Fruit fly (Drosophila melanogaster) whole organism, pupa: ENCODE measurements around the gene fng.

Experiments
- CG10348 ChIP-seq: fragments of 200-800 bp; sonication (Bioruptor generic); IDR thresholded peaks from 2 replicates; pipeline ENCODE4 v1.3.6; 2022; ENCODE audit warnings: missing biosample characterization, missing genetic modification characterization
- CG12605 ChIP-seq: fragments of 200-800 bp; sonication (Bioruptor generic); IDR thresholded peaks from 2 replicates; pipeline ENCODE4 v1.3.6; 2022; ENCODE audit warnings: missing biosample characterization, missing genetic modification characterization
- CG13204 ChIP-seq: fragments of 200-800 bp; sonication (Bioruptor generic); optimal IDR thresholded peaks from 2 replicates; lab custom pipeline; 2018; ENCODE audit warnings: missing biosample characterization, mild to moderate bottlenecking, missing genetic modification characterization, moderate library complexity
- CG14655 ChIP-seq: fragments of 200-800 bp; sonication (Bioruptor generic); optimal IDR thresholded peaks from 3 replicates; lab custom pipeline; 2017; ENCODE audit warnings: mild to moderate bottlenecking, missing biosample characterization, missing genetic modification reagents, missing genetic modification characterization
- CG15710 ChIP-seq: fragments of 200-800 bp; sonication (Bioruptor generic); optimal IDR thresholded peaks from 2 replicates; lab custom pipeline; 2018; ENCODE audit warnings: missing biosample characterization, mild to moderate bottlenecking, missing genetic modification characterization, moderate library complexity
- CG17806 ChIP-seq: fragments of 200-800 bp; sonication (Bioruptor generic); optimal IDR thresholded peaks from 2 replicates; lab custom pipeline; 2018; ENCODE audit warnings: missing biosample characterization, mild to moderate bottlenecking, missing genetic modification characterization, moderate library complexity
- CG32121 ChIP-seq: fragments of 200-800 bp; sonication (Bioruptor generic); IDR thresholded peaks from 2 replicates; pipeline ENCODE4 v1.3.6; 2022; ENCODE audit warnings: missing biosample characterization, missing genetic modification characterization
- CG34367 ChIP-seq: fragments of 200-800 bp; sonication (Bioruptor generic); optimal IDR thresholded peaks from 2 replicates; lab custom pipeline; 2018; ENCODE audit warnings: missing biosample characterization, mild to moderate bottlenecking, missing genetic modification characterization
- CG4496 ChIP-seq: fragments of 200-800 bp; sonication (Bioruptor generic); IDR thresholded peaks from 3 replicates; pipeline ENCODE4 v1.3.6; 2022; ENCODE audit warnings: missing biosample characterization, missing genetic modification characterization
- CG8159 ChIP-seq: fragments of 200-800 bp; sonication (Bioruptor generic); optimal IDR thresholded peaks from 3 replicates; lab custom pipeline; 2018; ENCODE audit warnings: missing biosample characterization, mild to moderate bottlenecking, missing genetic modification characterization, moderate library complexity
- CG8301 ChIP-seq: fragments of 200-800 bp; sonication (Bioruptor generic); optimal IDR thresholded peaks from 2 replicates; lab custom pipeline; 2018; ENCODE audit warnings: missing biosample characterization, mild to moderate bottlenecking, missing genetic modification characterization
- CG9948 ChIP-seq: fragments of 200-800 bp; sonication (Bioruptor generic); optimal IDR thresholded peaks from 2 replicates; lab custom pipeline; 2018; ENCODE audit warnings: missing biosample characterization, mild to moderate bottlenecking, missing genetic modification characterization, moderate library complexity
- D1 ChIP-seq: fragments of 200-800 bp; sonication (Bioruptor generic); optimal IDR thresholded peaks from 2 replicates; lab custom pipeline; 2018; ENCODE audit warnings: missing biosample characterization, mild to moderate bottlenecking, missing genetic modification characterization, moderate library complexity
- EcR ChIP-seq: fragments of 200-800 bp; sonication (Bioruptor generic); optimal IDR thresholded peaks from 3 replicates; lab custom pipeline; 2019; ENCODE audit warnings: missing biosample characterization, missing genetic modification characterization, mild to moderate bottlenecking, moderate library complexity, missing genetic modification reagents
- Ets98B ChIP-seq: fragments of 200-800 bp; sonication (Bioruptor generic); IDR thresholded peaks from 2 replicates; pipeline ENCODE4 v1.3.6; 2022; ENCODE audit warnings: missing biosample characterization, missing genetic modification characterization
- Pif1A ChIP-seq: fragments of 200-800 bp; sonication (Bioruptor generic); optimal IDR thresholded peaks from 3 replicates; lab custom pipeline; 2016; ENCODE audit warnings: missing biosample characterization, missing genetic modification characterization
- Pif1B ChIP-seq: fragments of 200-800 bp; sonication (Bioruptor generic); optimal IDR thresholded peaks from 3 replicates; lab custom pipeline; 2016; ENCODE audit warnings: missing biosample characterization, missing genetic modification characterization
- Snoo ChIP-seq: fragments of 200-800 bp; sonication (Bioruptor generic); optimal IDR thresholded peaks from 3 replicates; lab custom pipeline; 2017; ENCODE audit warnings: missing biosample characterization, mild to moderate bottlenecking, missing genetic modification characterization, inconsistent platforms
- fd96Ca ChIP-seq: fragments of 200-800 bp; sonication (Bioruptor generic); IDR thresholded peaks from 3 replicates; pipeline ENCODE4 v1.3.6; 2022; ENCODE audit warnings: missing biosample characterization, missing genetic modification characterization
- gl ChIP-seq: fragments of 200-800 bp; sonication (Bioruptor generic); optimal IDR thresholded peaks from 2 replicates; lab custom pipeline; 2018; ENCODE audit warnings: missing biosample characterization, mild to moderate bottlenecking, missing genetic modification characterization
- rn ChIP-seq: fragments of 200-800 bp; sonication (Bioruptor generic); IDR thresholded peaks from 2 replicates; pipeline ENCODE4 v1.3.6; 2022; ENCODE audit warnings: missing biosample characterization, missing genetic modification characterization

Gene fng

DNA sequence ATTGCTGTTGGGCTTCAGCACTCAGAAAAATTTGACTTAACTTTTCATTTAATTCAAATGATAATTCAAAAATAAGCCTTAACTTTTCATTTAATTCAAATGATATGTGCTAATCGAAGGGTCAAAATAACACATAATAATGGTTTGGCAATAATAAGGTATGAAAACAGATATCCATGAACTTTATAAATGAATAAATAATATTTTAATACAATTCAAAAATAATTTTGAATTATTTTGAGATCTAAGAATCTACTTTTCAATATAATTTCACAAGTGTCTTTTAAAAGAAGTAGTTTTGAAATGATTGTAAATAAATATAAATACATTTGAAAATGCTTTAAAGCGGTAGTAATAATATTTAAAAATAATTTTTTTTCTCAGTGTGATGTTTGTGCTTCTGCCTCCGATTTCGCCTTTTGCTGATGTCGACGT, 37.6 kb upstream of the fng start:
- peak; percentile 83 for TF ChIP-seq CG17806 (tag; lab: Kevin White, UChicago)
- no peak for TF ChIP-seq Pif1B (GFP tag; lab: Kevin White, UChicago)
- no peak for TF ChIP-seq Ets98B
- no peak; the same call in 1 of the 2 replicates for TF ChIP-seq rn (GFP tag; lab: Robert Waterston, UW)
- peak; percentile 59 for TF ChIP-seq Snoo
- peak; percentile 91 for TF ChIP-seq CG8159 (tag; lab: Kevin White, UChicago)
- no peak for TF ChIP-seq CG13204 (GFP tag; lab: Kevin White, UChicago)
- peak; percentile 90 for TF ChIP-seq CG9948
- TF ChIP-seq CG8301, result peak; percentile 81
- TF ChIP-seq D1 (tag; lab: Kevin White, UChicago), result peak; percentile 87
- peak; percentile 88 for TF ChIP-seq CG14655 (GFP tag; lab: Kevin White, UChicago)
- TF ChIP-seq gl (tag; lab: Kevin White, UChicago), result no peak
- peak; percentile 24; the same call in 1 of the 2 replicates for TF ChIP-seq CG12605 (GFP tag; lab: Robert Waterston, UW)
- peak; percentile 47; the same call in 1 of the 3 replicates for TF ChIP-seq CG4496
- TF ChIP-seq CG32121 (GFP tag; lab: Robert Waterston, UW), result 0 out of 2 replicates have a peak, but pooled peaks have one; percentile 16
- no peak for TF ChIP-seq fd96Ca
- peak; percentile 85 for TF ChIP-seq CG15710 (tag; lab: Kevin White, UChicago)
- peak; percentile 22 for TF ChIP-seq Pif1A (GFP tag; lab: Kevin White, UChicago)
- no peak for TF ChIP-seq EcR (GFP tag; lab: Kevin White, UChicago)
- TF ChIP-seq CG10348 (GFP tag; lab: Robert Waterston, UW), result no peak
- TF ChIP-seq CG34367 (tag; lab: Kevin White, UChicago), result peak; percentile 80

DNA sequence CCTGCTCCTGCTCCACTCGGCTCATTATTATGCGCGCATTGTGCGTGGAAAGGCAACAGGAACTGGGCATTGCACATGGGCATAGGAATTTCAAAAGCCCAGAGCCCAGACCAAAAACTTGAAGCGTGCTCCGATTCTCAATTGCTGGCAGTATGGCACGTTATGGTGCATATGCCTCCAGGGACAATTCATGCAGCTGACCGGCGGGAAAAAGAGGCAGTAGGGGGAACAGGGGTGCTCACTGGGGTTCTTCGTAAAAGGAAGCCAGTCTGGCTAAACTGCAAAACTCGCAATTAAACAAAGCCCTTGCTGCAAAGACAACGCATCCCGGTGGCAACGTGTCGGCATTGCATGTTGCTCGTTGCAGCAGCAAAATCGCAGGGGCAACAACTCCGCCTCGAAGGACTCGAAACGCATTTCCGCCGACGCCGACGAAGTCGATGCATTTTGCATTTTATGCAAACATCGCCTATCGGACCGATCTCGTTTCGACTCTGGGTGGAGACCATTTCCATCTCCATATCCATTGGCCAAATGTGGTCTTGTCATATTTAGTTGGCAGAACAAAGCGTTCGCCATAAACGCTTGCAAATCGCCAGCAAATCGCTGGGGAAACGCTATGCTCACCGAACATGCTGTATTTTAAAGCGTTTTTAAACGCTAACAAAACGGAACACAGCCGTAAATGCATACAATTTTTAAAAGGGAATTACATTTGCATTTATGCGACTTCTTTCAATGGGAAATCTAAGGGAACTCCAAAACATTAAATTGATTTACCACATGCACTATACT, 35.3 kb upstream of the fng start:
- TF ChIP-seq CG13204 (GFP tag; lab: Kevin White, UChicago) (peak; percentile 38), CG8301 (no peak), CG10348 (GFP tag; lab: Robert Waterston, UW) (no peak), Pif1A (GFP tag; lab: Kevin White, UChicago) (no peak), CG34367 (tag; lab: Kevin White, UChicago) (no peak), CG9948 (no peak), CG17806 (tag; lab: Kevin White, UChicago) (no peak), CG14655 (GFP tag; lab: Kevin White, UChicago) (no peak), EcR (GFP tag; lab: Kevin White, UChicago) (peak; percentile 34), CG15710 (tag; lab: Kevin White, UChicago) (no peak), Snoo (no peak), rn (GFP tag; lab: Robert Waterston, UW) (no peak), gl (tag; lab: Kevin White, UChicago) (no peak), CG32121 (GFP tag; lab: Robert Waterston, UW) (no peak), Pif1B (GFP tag; lab: Kevin White, UChicago) (no peak), D1 (tag; lab: Kevin White, UChicago) (no peak)

DNA sequence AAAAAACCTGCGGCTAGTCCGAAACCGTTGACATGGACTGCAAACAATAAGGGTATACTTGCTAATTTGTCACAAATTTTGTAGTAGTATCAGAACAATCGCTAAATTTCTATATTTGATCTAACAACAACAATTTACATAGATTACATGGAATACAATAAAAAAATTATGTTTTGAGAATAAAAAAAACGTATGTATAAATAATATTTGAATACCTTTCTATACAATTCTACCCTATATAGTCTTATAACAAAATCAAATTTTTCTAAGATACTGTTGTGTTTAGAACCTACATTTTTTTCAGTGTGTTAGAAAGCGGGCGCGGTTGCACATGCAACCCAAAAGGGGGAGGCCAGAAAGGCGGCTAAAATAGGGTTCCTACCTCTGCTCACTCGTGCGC, 34.0 kb upstream of the fng start:
- no peak for TF ChIP-seq CG10348 (GFP tag; lab: Robert Waterston, UW)
- peak; percentile 37 for TF ChIP-seq Pif1B (GFP tag; lab: Kevin White, UChicago)
- peak; percentile 9 for TF ChIP-seq CG15710 (tag; lab: Kevin White, UChicago)
- TF ChIP-seq CG32121 (GFP tag; lab: Robert Waterston, UW), result no peak
- TF ChIP-seq CG4496, result peak; percentile 42; the same call in 1 of the 3 replicates
- peak; percentile 39 for TF ChIP-seq CG17806 (tag; lab: Kevin White, UChicago)
- peak; percentile 76 for TF ChIP-seq CG14655 (GFP tag; lab: Kevin White, UChicago)
- TF ChIP-seq Ets98B, result no peak
- peak; percentile 38 for TF ChIP-seq CG8159 (tag; lab: Kevin White, UChicago)
- peak; percentile 68 for TF ChIP-seq CG8301
- peak; percentile 41 for TF ChIP-seq Pif1A (GFP tag; lab: Kevin White, UChicago)
- peak; percentile 53 for TF ChIP-seq CG9948
- no peak for TF ChIP-seq CG34367 (tag; lab: Kevin White, UChicago)
- TF ChIP-seq CG13204 (GFP tag; lab: Kevin White, UChicago), result no peak

DNA sequence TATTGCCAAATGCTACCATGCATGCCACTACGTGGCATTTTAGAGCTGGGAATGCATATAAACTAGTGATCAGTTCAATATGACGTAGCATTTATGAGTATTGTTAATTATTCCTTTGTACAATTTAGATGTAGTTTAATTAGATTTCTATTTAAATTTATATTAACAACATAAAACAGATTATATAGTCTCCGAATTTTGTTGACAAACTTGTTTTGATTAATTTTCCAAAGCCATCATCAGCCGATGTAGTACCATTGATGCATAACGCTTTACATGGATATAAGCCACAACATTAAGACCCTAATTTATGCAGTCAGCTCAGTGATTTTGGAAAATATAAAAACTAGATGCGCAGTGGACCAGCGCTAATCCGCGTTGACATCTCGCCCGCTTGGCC, 33.2 kb upstream of the fng start:
- TF ChIP-seq CG15710 (tag; lab: Kevin White, UChicago) (no peak), CG14655 (GFP tag; lab: Kevin White, UChicago) (peak; percentile 55), CG8301 (peak; percentile 24)
- TF ChIP-seq, all 21 proteins: peak for 2

DNA sequence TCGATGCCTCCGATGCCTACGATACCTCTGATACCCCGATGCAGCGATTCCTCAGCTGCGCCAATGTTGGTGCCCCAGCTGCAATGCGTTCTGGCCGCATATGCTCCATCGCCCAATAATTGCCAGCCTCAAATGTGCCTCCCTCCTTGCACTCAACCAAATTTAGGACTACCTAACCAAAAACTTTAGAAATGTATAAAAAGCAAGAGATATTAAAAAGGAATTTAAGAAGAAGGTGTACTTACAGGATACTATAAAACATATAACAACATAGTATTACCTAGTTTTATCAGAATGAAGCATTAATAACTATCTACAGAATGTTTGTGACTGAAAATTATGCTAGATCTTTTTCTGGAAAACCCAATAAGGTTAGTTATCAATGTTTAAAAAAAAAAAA, 32.4 kb upstream of the fng start:
- TF ChIP-seq CG17806 (tag; lab: Kevin White, UChicago) (peak; percentile 26), CG13204 (GFP tag; lab: Kevin White, UChicago) (no peak), CG12605 (GFP tag; lab: Robert Waterston, UW) (no peak), Pif1B (GFP tag; lab: Kevin White, UChicago) (peak; percentile 18), Ets98B (no peak), CG14655 (GFP tag; lab: Kevin White, UChicago) (peak; percentile 55), Snoo (no peak), CG8301 (peak; percentile 42), fd96Ca (no peak), gl (tag; lab: Kevin White, UChicago) (no peak), rn (GFP tag; lab: Robert Waterston, UW) (0 out of 2 replicates have a peak, but pooled peaks have one; percentile 17), CG9948 (peak; percentile 30), CG8159 (tag; lab: Kevin White, UChicago) (peak; percentile 26), CG15710 (tag; lab: Kevin White, UChicago) (peak; percentile 8), CG4496 (no peak), Pif1A (GFP tag; lab: Kevin White, UChicago) (peak; percentile 2), D1 (tag; lab: Kevin White, UChicago) (no peak)
